Worm (Caenorhabditis elegans): ENCODE data around the gene dct-14.

The dct-14 gene

ce11 chrV:20536208-20536607 is 35.9 kb upstream of the dct-14 start, which contains the start of gene Y38H6C.15:
Y38H6C.15 (minus strand) TSS chrV:20536308.
- TF ChIP-seq isw-1 (GFP tag; IDR thresholded peaks at IDR 0.05), result no peak
- TF ChIP-seq dpl-1 (GFP tag; optimal IDR thresholded peaks at IDR 0.05), result no peak
- no peak for TF ChIP-seq fos-1 (tag; optimal IDR thresholded peaks at IDR 0.05)
- no peak for TF ChIP-seq C34B4.2 (tag; optimal IDR thresholded peaks at IDR 0.05)
- no peak for TF ChIP-seq nhr-77 (tag; optimal IDR thresholded peaks at IDR 0.05)
- no peak for TF ChIP-seq hpl-2 (GFP tag; optimal IDR thresholded peaks at IDR 0.05)
- no peak for TF ChIP-seq nhr-12 (tag; optimal IDR thresholded peaks at IDR 0.05)
- TF ChIP-seq sptf-1 (tag; optimal IDR thresholded peaks at IDR 0.05), result no peak
- TF ChIP-seq blmp-1 (tag; optimal IDR thresholded peaks at IDR 0.05), result no peak
- TF ChIP-seq jun-1 (tag; optimal IDR thresholded peaks at IDR 0.05), result no peak
- no peak for TF ChIP-seq nhr-90 (tag; optimal IDR thresholded peaks at IDR 0.05; ENCODE audit: poor library complexity)

- TF ChIP-seq pqm-1 (tag; optimal IDR thresholded peaks at IDR 0.05), result no peak
- TF ChIP-seq fkh-8 (tag; optimal IDR thresholded peaks at IDR 0.05), result peak; percentile 12
Measured at ce11 chrV:20534072-20534471, 33.8 kb upstream of the dct-14 start, which contains the start of gene famh-161. famh-161 (minus strand) TSS chrV:20534172.

- TF ChIP-seq nhr-12 (tag; optimal IDR thresholded peaks at IDR 0.05) (no peak), lin-35 (GFP tag; optimal IDR thresholded peaks at IDR 0.05) (no peak), ces-1 (GFP tag; optimal IDR thresholded peaks at IDR 0.05) (no peak), fkh-8 (tag; optimal IDR thresholded peaks at IDR 0.05) (peak; percentile 3), jun-1 (tag; optimal IDR thresholded peaks at IDR 0.05) (no peak)
Measured at ce11 chrV:20527493-20527892, 27.2 kb upstream of the dct-14 start, which contains the start of gene Y38H6C.13. Y38H6C.13 (plus strand) TSS chrV:20527793.

DNA sequence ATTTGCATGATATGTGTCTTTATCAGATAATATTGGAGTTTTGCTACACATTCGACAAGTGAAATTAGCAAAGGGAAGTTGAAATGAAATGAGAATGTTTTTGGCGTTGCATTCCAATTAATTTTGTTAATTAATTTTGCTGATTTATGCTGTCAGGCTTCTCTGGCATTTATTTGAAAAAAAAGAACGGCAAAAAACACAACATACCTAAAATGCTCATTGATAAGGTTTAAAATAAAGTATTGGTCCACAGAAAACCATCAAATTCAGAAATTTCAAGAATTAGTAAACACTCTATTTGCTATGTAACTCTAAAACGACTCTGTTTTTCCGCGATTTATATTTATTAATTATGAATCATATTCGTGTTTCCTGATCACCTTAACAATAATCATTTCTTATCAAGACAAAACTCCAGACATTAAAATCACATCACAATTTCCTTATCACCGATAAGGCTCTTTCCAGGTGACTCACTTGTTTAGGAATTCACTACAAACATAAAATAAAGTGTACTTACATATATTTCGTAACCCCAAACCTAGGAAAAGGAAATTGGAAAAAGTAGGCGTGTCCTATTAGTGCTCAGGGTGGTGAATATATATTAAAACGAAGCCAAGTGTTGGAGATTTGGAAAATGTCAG is 25.6 kb upstream of the dct-14 start, which contains the start of the genes srh-166 and Y38H6C.24:
Gene srh-166 (minus strand): TSS at position 51 of the 644 bp plus-strand sequence.
Gene Y38H6C.24 (plus strand): TSS at position 620 of the 644 bp plus-strand sequence.
- no peak for TF ChIP-seq ceh-82 (tag; optimal IDR thresholded peaks at IDR 0.05)
- peak; percentile 23 for TF ChIP-seq nhr-20 (tag; optimal IDR thresholded peaks at IDR 0.05)
- TF ChIP-seq egl-13 (tag; optimal IDR thresholded peaks at IDR 0.05), result no peak
- TF ChIP-seq lir-3 (tag; optimal IDR thresholded peaks at IDR 0.05; ENCODE audit: poor library complexity), result no peak
- no peak for TF ChIP-seq nhr-90 (tag; optimal IDR thresholded peaks at IDR 0.05; ENCODE audit: poor library complexity)
- TF ChIP-seq nhr-77 (tag; optimal IDR thresholded peaks at IDR 0.05), result no peak
- no peak for TF ChIP-seq ets-5 (GFP tag; IDR thresholded peaks at IDR 0.05)
- no peak for TF ChIP-seq unc-130 (tag; optimal IDR thresholded peaks at IDR 0.05)
- TF ChIP-seq nhr-85 (tag), result no peak
- TF ChIP-seq tbx-2 (tag; optimal IDR thresholded peaks at IDR 0.05), result no peak
- TF ChIP-seq aly-2 (tag; optimal IDR thresholded peaks at IDR 0.05), result no peak
- TF ChIP-seq mdl-1 (tag; optimal IDR thresholded peaks at IDR 0.05), result no peak
- no peak for TF ChIP-seq ceh-8 (GFP tag; optimal IDR thresholded peaks at IDR 0.05)
- TF ChIP-seq elt-2 (tag; optimal IDR thresholded peaks at IDR 0.05), result peak; percentile 77
- peak; percentile 86 for TF ChIP-seq pqm-1 (tag; optimal IDR thresholded peaks at IDR 0.05)
- TF ChIP-seq hlh-17 (GFP tag; optimal IDR thresholded peaks at IDR 0.05; ENCODE audit: borderline replicate concordance), result no peak
- TF ChIP-seq ceh-88 (GFP tag; IDR thresholded peaks at IDR 0.05), result no peak
- TF ChIP-seq pax-3 (tag; optimal IDR thresholded peaks at IDR 0.05), result no peak

- TF ChIP-seq nhr-77 (tag; optimal IDR thresholded peaks at IDR 0.05), result no peak
- peak; percentile 95 for TF ChIP-seq zip-4 (GFP tag; optimal IDR thresholded peaks at IDR 0.05)
- peak; percentile 1 to 25 for TF ChIP-seq efl-1 (optimal IDR thresholded peaks at IDR 0.05)
- peak in 1 of 2 experiments; percentile 8 for TF ChIP-seq efl-1 (GFP tag; optimal IDR thresholded peaks at IDR 0.05 in 1 of 2)
- TF ChIP-seq mep-1 (tag; optimal IDR thresholded peaks at IDR 0.05), result peak; percentile 45
- peak in 1 of 3 experiments; percentile 19 for TF ChIP-seq dpl-1 (GFP tag; optimal IDR thresholded peaks at IDR 0.05)
- peak; percentile 8 for TF ChIP-seq skn-1 (tag; optimal IDR thresholded peaks at IDR 0.05)
- no peak for TF ChIP-seq ama-1 (optimal IDR thresholded peaks at IDR 0.05)
Measured at ce11 chrV:20522219-20522618, 21.9 kb upstream of the dct-14 start, which contains the start of the genes Y38H6C.9 and fbxa-150. Y38H6C.9 (minus strand) TSS chrV:20522270. fbxa-150 (plus strand) TSS chrV:20522598.

Measured in whole organism, L1 larva.